Worm (Caenorhabditis elegans) whole organism, L4 larva: ENCODE results near the gene abhd-3.2.

Source experiments
- F10B5.3 ChIP-seq: sonication (generic microtip); optimal IDR thresholded peaks from 2 replicates; lab custom pipeline; 2016; ENCODE audit warnings: mild to moderate bottlenecking, missing genetic modification characterization, missing compliant biosample characterization
- T20F7.1 ChIP-seq: fragments of 200-800 bp; sonication (Bioruptor generic); optimal IDR thresholded peaks from 2 replicates; lab custom pipeline; 2018; ENCODE audit warnings: mild to moderate bottlenecking, missing genetic modification characterization, missing compliant biosample characterization
- Y48G9A.11 ChIP-seq: fragments of 200-800 bp; sonication (Bioruptor generic); IDR thresholded peaks from 2 replicates; pipeline ENCODE4 v1.3.6; 2022; ENCODE audit warnings: missing genetic modification reagents, missing genetic modification characterization, missing compliant biosample characterization
- Y5F2A.4 ChIP-seq: fragments of 200-800 bp; sonication (Bioruptor generic); optimal IDR thresholded peaks from 2 replicates; lab custom pipeline; 2018; ENCODE audit warnings: mild to moderate bottlenecking, missing genetic modification characterization, missing compliant biosample characterization
- aha-1 ChIP-seq: fragments of 150-350 bp; peaks from one replicate; lab custom pipeline; 2014; ENCODE audit warnings: missing biosample characterization, missing genetic modification characterization
- arid-1 ChIP-seq: fragments of 200-800 bp; sonication (Bioruptor generic); conservative IDR thresholded peaks from 2 replicates; pipeline ENCODE4 v1.3.6; 2022; ENCODE audit warnings: missing genetic modification reagents, missing genetic modification characterization, missing compliant biosample characterization
- attf-4 ChIP-seq: sonication (generic microtip); optimal IDR thresholded peaks from 3 replicates; lab custom pipeline; 2017; ENCODE audit warnings: missing biosample characterization, missing genetic modification characterization
- ceh-32 ChIP-seq: sonication (generic microtip); optimal IDR thresholded peaks from 2 replicates; lab custom pipeline; 2016; ENCODE audit warnings: mild to moderate bottlenecking, missing genetic modification characterization, missing compliant biosample characterization; ENCODE audit not compliant: poor library complexity
- ceh-44 ChIP-seq: fragments of 200-800 bp; sonication (Bioruptor generic); IDR thresholded peaks from 2 replicates; pipeline ENCODE4 v1.3.6; 2022; ENCODE audit warnings: missing genetic modification reagents, missing genetic modification characterization, missing compliant biosample characterization
- ceh-82 ChIP-seq: sonication (generic microtip); optimal IDR thresholded peaks from 2 replicates; lab custom pipeline; 2017; ENCODE audit warnings: missing biosample characterization, missing genetic modification characterization
- ces-1 ChIP-seq: fragments of 150-350 bp; sonication (generic microtip); optimal IDR thresholded peaks from 4 replicates; lab custom pipeline; 2014; ENCODE audit warnings: missing biosample characterization, missing genetic modification reagents, missing genetic modification characterization
- ctbp-1 ChIP-seq: fragments of 200-800 bp; sonication (Bioruptor generic); IDR thresholded peaks from 2 replicates; pipeline ENCODE4 v1.3.6; 2022; ENCODE audit warnings: missing genetic modification reagents, missing genetic modification characterization, missing compliant biosample characterization
- daf-16 ChIP-seq, 3 experiments: sonication (generic microtip); optimal IDR thresholded peaks; 2 replicates each; lab custom pipeline; 2016 to 2017; ENCODE audit warnings: missing genetic modification characterization in 3 of 3, missing genetic modification reagents in 3 of 3, mild to moderate bottlenecking in 2 of 3, missing compliant biosample characterization in 2 of 3, missing biosample characterization in 1 of 3, moderate library complexity in 1 of 3
- daf-8 ChIP-seq: fragments of 200-800 bp; sonication (Bioruptor generic); IDR thresholded peaks from 2 replicates; pipeline ENCODE4 v1.3.6; 2022; ENCODE audit warnings: missing genetic modification characterization, missing compliant biosample characterization
- dmd-6 ChIP-seq: fragments of 200-800 bp; sonication (Bioruptor generic); IDR thresholded peaks from 2 replicates; pipeline ENCODE4 v1.3.6; 2022; ENCODE audit warnings: missing genetic modification reagents, missing genetic modification characterization, missing compliant biosample characterization
- duxl-1 ChIP-seq: sonication (generic microtip); optimal IDR thresholded peaks from 2 replicates; lab custom pipeline; 2016; ENCODE audit warnings: mild to moderate bottlenecking, missing genetic modification characterization, moderate library complexity, missing compliant biosample characterization; ENCODE audit not compliant: poor library complexity
- egl-27 ChIP-seq: sonication (generic microtip); optimal IDR thresholded peaks from 3 replicates; lab custom pipeline; 2017; ENCODE audit warnings: missing biosample characterization, missing genetic modification reagents, missing genetic modification characterization
- fkh-10 ChIP-seq: fragments of 150-350 bp; optimal IDR thresholded peaks from 2 replicates; lab custom pipeline; 2014; ENCODE audit warnings: missing biosample characterization, missing genetic modification reagents, missing genetic modification characterization
- hif-1 ChIP-seq, 2 experiments: sonication (generic microtip); optimal IDR thresholded peaks; 2 replicates each; lab custom pipeline; 2016 to 2017; ENCODE audit warnings: missing compliant biosample characterization in 2 of 2, missing genetic modification characterization in 2 of 2, missing genetic modification reagents in 2 of 2, missing genotype in 2 of 2, mild to moderate bottlenecking in 1 of 2
- hlh-11 ChIP-seq: fragments of 200-800 bp; sonication (Bioruptor generic); optimal IDR thresholded peaks from 2 replicates; lab custom pipeline; 2018; ENCODE audit warnings: mild to moderate bottlenecking, missing genetic modification characterization, missing compliant biosample characterization
- hlh-30 ChIP-seq: sonication (generic microtip); optimal IDR thresholded peaks from 2 replicates; lab custom pipeline; 2017; ENCODE audit warnings: antibody characterized with exemption, mild to moderate bottlenecking, missing genetic modification characterization, missing compliant biosample characterization; ENCODE audit not compliant: insufficient read depth
- jun-1 ChIP-seq: fragments of 150-350 bp; optimal IDR thresholded peaks from 2 replicates; lab custom pipeline; 2014; ENCODE audit warnings: missing biosample characterization, missing genetic modification reagents, missing genetic modification characterization
- lin-29 ChIP-seq: fragments of 200-800 bp; sonication (Bioruptor generic); IDR thresholded peaks from 2 replicates; pipeline ENCODE4 v1.3.6; 2022; ENCODE audit warnings: missing genetic modification reagents, missing genetic modification characterization, missing compliant biosample characterization
- lsy-2 ChIP-seq, 2 experiments: fragments of 150-350 bp in 1 of 2; sonication (generic microtip) in 1 of 2; optimal IDR thresholded peaks; 2 replicates each; lab custom pipeline; 2014 to 2017; ENCODE audit warnings: missing biosample characterization in 2 of 2, missing genetic modification characterization in 2 of 2
- mdl-1 ChIP-seq, 2 experiments: fragments of 150-350 bp in 1 of 2; sonication (generic microtip) in 1 of 2; optimal IDR thresholded peaks; 2 replicates each; lab custom pipeline; 2014 to 2017; ENCODE audit warnings: missing biosample characterization in 2 of 2, missing genetic modification characterization in 2 of 2
- mep-1 ChIP-seq: fragments of 150-350 bp; sonication (generic microtip); optimal IDR thresholded peaks from 3 replicates; lab custom pipeline; 2014; ENCODE audit warnings: missing biosample characterization, missing genetic modification characterization
- mxl-2 ChIP-seq: fragments of 200-800 bp; sonication (Bioruptor generic); conservative IDR thresholded peaks from 2 replicates; pipeline ENCODE4 v1.3.6; 2022; ENCODE audit warnings: missing genetic modification reagents, missing genetic modification characterization, missing compliant biosample characterization
- nhr-237 ChIP-seq: sonication (generic microtip); optimal IDR thresholded peaks from 2 replicates; lab custom pipeline; 2017; ENCODE audit warnings: missing biosample characterization, missing genetic modification characterization
- nhr-6 ChIP-seq: fragments of 150-350 bp; optimal IDR thresholded peaks from 2 replicates; lab custom pipeline; 2014; ENCODE audit warnings: missing biosample characterization, missing genetic modification characterization
- nhr-77 ChIP-seq: fragments of 150-350 bp; optimal IDR thresholded peaks from 2 replicates; lab custom pipeline; 2014; ENCODE audit warnings: missing biosample characterization, missing genetic modification characterization
- pha-4 ChIP-seq, 2 experiments: fragments of 150-350 bp in 1 of 2; fragments of 200-800 bp in 1 of 2; sonication (Bioruptor generic) in 1 of 2; IDR thresholded peaks in 1 of 2; optimal IDR thresholded peaks in 1 of 2; 2 replicates each; pipeline versions ENCODE4 v1.3.6 to Lab custom; 2014 to 2022; ENCODE audit warnings: missing genetic modification characterization in 2 of 2, missing genetic modification reagents in 2 of 2, missing biosample characterization in 1 of 2, missing compliant biosample characterization in 1 of 2
- rbr-2 ChIP-seq: sonication (generic microtip); optimal IDR thresholded peaks from 2 replicates; lab custom pipeline; 2016; ENCODE audit warnings: missing genotype, missing genetic modification characterization, missing compliant biosample characterization
- saeg-2 ChIP-seq: fragments of 200-800 bp; sonication (Bioruptor generic); IDR thresholded peaks from 2 replicates; pipeline ENCODE4 v1.3.6; 2022; ENCODE audit warnings: missing genetic modification reagents, missing genetic modification characterization, missing compliant biosample characterization
- set-16 ChIP-seq: fragments of 200-800 bp; sonication (Bioruptor generic); IDR thresholded peaks from 2 replicates; pipeline ENCODE4 v1.3.6; 2022; ENCODE audit warnings: missing genetic modification reagents, missing genetic modification characterization, missing compliant biosample characterization
- snpc-1.2 ChIP-seq: fragments of 200-800 bp; sonication (Bioruptor generic); IDR thresholded peaks from 2 replicates; pipeline ENCODE4 v1.3.6; 2022; ENCODE audit warnings: missing genetic modification reagents, missing genetic modification characterization, missing compliant biosample characterization
- spr-3 ChIP-seq: fragments of 200-800 bp; sonication (Bioruptor generic); optimal IDR thresholded peaks from 2 replicates; lab custom pipeline; 2018; ENCODE audit warnings: mild to moderate bottlenecking, missing genetic modification characterization, missing compliant biosample characterization
- tag-97 ChIP-seq: fragments of 200-800 bp; sonication (Bioruptor generic); IDR thresholded peaks from 2 replicates; pipeline ENCODE4 v1.3.6; 2022; ENCODE audit warnings: missing genetic modification characterization, missing compliant biosample characterization
- unc-130 ChIP-seq: sonication (generic microtip); optimal IDR thresholded peaks from 2 replicates; lab custom pipeline; 2016; ENCODE audit warnings: missing genetic modification reagents, missing genetic modification characterization, missing compliant biosample characterization
- zag-1 ChIP-seq: fragments of 150-350 bp; optimal IDR thresholded peaks from 2 replicates; lab custom pipeline; 2014; ENCODE audit warnings: missing biosample characterization, missing genetic modification characterization
- zfp-3 ChIP-seq: fragments of 200-800 bp; sonication (Bioruptor generic); conservative IDR thresholded peaks from 2 replicates; pipeline ENCODE4 v1.3.6; 2022; ENCODE audit warnings: missing genetic modification reagents, missing genetic modification characterization, missing compliant biosample characterization
- zip-2 ChIP-seq: fragments of 150-350 bp; optimal IDR thresholded peaks from 2 replicates; lab custom pipeline; 2014; ENCODE audit warnings: missing biosample characterization, missing genetic modification characterization
- ztf-11 ChIP-seq: fragments of 150-350 bp; optimal IDR thresholded peaks from 2 replicates; lab custom pipeline; 2014; ENCODE audit warnings: missing biosample characterization, missing genetic modification characterization

Gene abhd-3.2

DNA sequence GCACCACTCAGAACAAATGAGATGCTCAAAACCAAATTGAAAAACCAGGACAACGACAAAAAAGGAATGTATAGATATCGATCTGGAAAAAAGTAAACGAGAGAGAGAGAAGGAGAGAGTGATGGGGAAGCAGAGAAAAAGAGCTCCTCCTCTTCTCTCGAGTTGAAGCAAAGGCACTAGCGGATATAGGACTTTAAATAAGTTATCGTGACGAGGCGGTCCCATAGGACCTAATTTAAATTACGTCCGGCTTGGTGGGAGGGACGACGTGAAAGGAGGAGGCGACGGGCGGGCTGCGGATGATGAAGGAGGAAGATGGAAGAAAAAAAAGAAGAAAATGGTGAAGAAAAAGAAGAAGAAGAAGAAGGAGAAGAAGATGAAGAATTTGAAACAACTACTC lies 40.8 kb upstream of the abhd-3.2 start:
- TF ChIP-seq ces-1 (GFP tag; lab: Kevin White, UChicago) (peak; percentile 61), aha-1 (tag; lab: Kevin White, UChicago) (peak; percentile 75), dmd-6 (GFP tag; lab: Robert Waterston, UW) (no peak), zag-1 (tag; lab: Kevin White, UChicago) (no peak), hif-1 (tag; optimal IDR thresholded peaks at IDR 0.05; lab: Kevin White, UChicago) (no peak), ceh-32 (tag; lab: Kevin White, UChicago) (no peak), ceh-44 (GFP tag; lab: Robert Waterston, UW) (no peak), arid-1 (GFP tag; lab: Robert Waterston, UW) (no peak), attf-4 (no peak), hlh-11 (tag; lab: Kevin White, UChicago) (peak; percentile 2), hlh-30 (tag; lab: Kevin White, UChicago) (peak; percentile 19), saeg-2 (no peak), set-16 (GFP tag; lab: Robert Waterston, UW) (peak; percentile 54; the same call in 1 of the 2 replicates), rbr-2 (tag; lab: Kevin White, UChicago) (peak; percentile 51), ctbp-1 (GFP tag; lab: Robert Waterston, UW) (peak; percentile 67; the same call in 1 of the 2 replicates), zip-2 (tag; lab: Kevin White, UChicago) (no peak), mep-1 (tag; lab: Kevin White, UChicago) (peak; percentile 44), spr-3 (GFP tag; lab: Kevin White, UChicago) (no peak), pha-4 (GFP tag; IDR thresholded peaks at IDR 0.05; lab: Robert Waterston, UW) (no peak), pha-4 (tag; optimal IDR thresholded peaks at IDR 0.05; lab: Kevin White, UChicago) (no peak), zfp-3 (GFP tag; lab: Robert Waterston, UW) (no peak), mdl-1 (tag; optimal IDR thresholded peaks at IDR 0.05; lab: Kevin White, UChicago) (peak in 1 of 2 experiments; percentile 9), Y48G9A.11 (GFP tag; lab: Robert Waterston, UW) (no peak), unc-130 (GFP tag; lab: Kevin White, UChicago) (no peak), lsy-2 (tag; optimal IDR thresholded peaks at IDR 0.05; lab: Kevin White, UChicago) (peak in 1 of 2 experiments; percentile 6), nhr-6 (tag; lab: Kevin White, UChicago) (no peak)

ce11 chrX:1017456-1017855 lies 39.6 kb upstream of the abhd-3.2 start, which contains the start of the genes F55A4.13 and nlf-1:
Gene F55A4.13, minus strand, starts transcription at chrX:1017556.
Gene nlf-1, minus strand, starts transcription at chrX:1017567.
- no peak for TF ChIP-seq duxl-1 (tag; lab: Kevin White, UChicago)
- TF ChIP-seq ztf-11: no peak
- no peak for TF ChIP-seq jun-1 (tag; lab: Kevin White, UChicago)
- no peak for TF ChIP-seq lsy-2 (tag; optimal IDR thresholded peaks at IDR 0.05; lab: Kevin White, UChicago)
- no peak for TF ChIP-seq fkh-10
- TF ChIP-seq ceh-82 (tag; lab: Kevin White, UChicago): no peak
- no peak for TF ChIP-seq zip-2 (tag; lab: Kevin White, UChicago)
- TF ChIP-seq egl-27 (tag; lab: Kevin White, UChicago): no peak
- TF ChIP-seq tag-97 (GFP tag; lab: Robert Waterston, UW): no peak
- no peak for TF ChIP-seq T20F7.1 (GFP tag; lab: Kevin White, UChicago)
- TF ChIP-seq daf-16 (GFP tag; optimal IDR thresholded peaks at IDR 0.05; lab: Kevin White, UChicago): no peak
- no peak for TF ChIP-seq daf-16 (tag; optimal IDR thresholded peaks at IDR 0.05; lab: Kevin White, UChicago)
- no peak for TF ChIP-seq snpc-1.2
- no peak for TF ChIP-seq F10B5.3
- no peak for TF ChIP-seq Y5F2A.4 (GFP tag; lab: Kevin White, UChicago)
- no peak for TF ChIP-seq lin-29
- TF ChIP-seq daf-8 (GFP tag; lab: Robert Waterston, UW): no peak
- TF ChIP-seq nhr-237 (tag; lab: Kevin White, UChicago): no peak
- TF ChIP-seq nhr-77: no peak
- no peak for TF ChIP-seq mxl-2
